Fruit fly (Drosophila melanogaster) whole organism, embryonic: Measurements from ENCODE around the gene CG4025.
A peak's percentile ranks its signal among the peaks of the same experiment; 100 is the strongest.

Experiments used
- Abd-B ChIP-seq: fragments of 200-800 bp; sonication (Bioruptor generic); optimal IDR thresholded peaks from 2 replicates; lab custom pipeline; 2018; ENCODE audit warnings: missing biosample characterization, mild to moderate bottlenecking, missing genetic modification characterization, moderate library complexity
- Atf-2 ChIP-seq: fragments of 200-800 bp; sonication (Bioruptor generic); optimal IDR thresholded peaks from 2 replicates; lab custom pipeline; 2016; ENCODE audit warnings: missing biosample characterization, missing genetic modification characterization
- Atf6 ChIP-seq: fragments of 200-800 bp; sonication (Bioruptor generic); IDR thresholded peaks from 2 replicates; pipeline ENCODE4 v1.3.6; 2022; ENCODE audit warnings: missing biosample characterization, missing genetic modification characterization
- CG10654 ChIP-seq: fragments of 200-800 bp; sonication (Bioruptor generic); optimal IDR thresholded peaks from 2 replicates; lab custom pipeline; 2016; ENCODE audit warnings: missing biosample characterization, missing genetic modification characterization
- CG12071 ChIP-seq: fragments of 200-800 bp; sonication (Bioruptor generic); optimal IDR thresholded peaks from 3 replicates; lab custom pipeline; 2018; ENCODE audit warnings: missing biosample characterization, mild to moderate bottlenecking, missing genetic modification characterization
- CG14050 ChIP-seq: fragments of 200-800 bp; sonication (Bioruptor generic); IDR thresholded peaks from 3 replicates; pipeline ENCODE4 v1.3.6; 2022; ENCODE audit warnings: missing biosample characterization, missing genetic modification characterization
- CG14860 ChIP-seq: fragments of 200-800 bp; sonication (Bioruptor generic); IDR thresholded peaks from 3 replicates; pipeline ENCODE4 v1.3.6; 2022; ENCODE audit warnings: missing biosample characterization, missing genetic modification characterization; ENCODE audit not compliant: partially characterized antibody
- CG1529 ChIP-seq: fragments of 200-800 bp; sonication (Bioruptor generic); optimal IDR thresholded peaks from 3 replicates; lab custom pipeline; 2018; ENCODE audit warnings: missing biosample characterization, missing genetic modification characterization
- CG16813 ChIP-seq: fragments of 200-800 bp; sonication (Bioruptor generic); IDR thresholded peaks from 3 replicates; pipeline ENCODE4 v1.3.6; 2022; ENCODE audit warnings: missing biosample characterization, missing genetic modification characterization; ENCODE audit not compliant: partially characterized antibody
- CG3726 ChIP-seq: fragments of 200-800 bp; sonication (Bioruptor generic); IDR thresholded peaks from 3 replicates; pipeline ENCODE4, ENCODE4 v1.3.6; 2022; ENCODE audit warnings: missing biosample characterization, missing genetic modification characterization
- CG43689 ChIP-seq: fragments of 200-800 bp; sonication (Bioruptor generic); IDR thresholded peaks from 2 replicates; pipeline ENCODE4 v1.3.6; 2022; ENCODE audit warnings: missing biosample characterization, missing genetic modification characterization
- CG4617 ChIP-seq: fragments of 200-800 bp; sonication (Bioruptor generic); optimal IDR thresholded peaks from 3 replicates; lab custom pipeline; 2016; ENCODE audit warnings: missing biosample characterization, missing genetic modification characterization, borderline replicate concordance
- CG4820 ChIP-seq: fragments of 200-800 bp; sonication (Bioruptor generic); optimal IDR thresholded peaks from 3 replicates; lab custom pipeline; 2016; ENCODE audit warnings: missing biosample characterization, missing genetic modification characterization
- CG6765 ChIP-seq: fragments of 200-800 bp; sonication (Bioruptor generic); optimal IDR thresholded peaks from 3 replicates; lab custom pipeline; 2017; ENCODE audit warnings: missing biosample characterization, mild to moderate bottlenecking, missing genetic modification characterization
- CG6813 ChIP-seq: fragments of 200-800 bp; sonication (Bioruptor generic); optimal IDR thresholded peaks from 2 replicates; lab custom pipeline; 2017; ENCODE audit warnings: missing biosample characterization, missing genetic modification characterization, mild to moderate bottlenecking, moderate library complexity, missing genetic modification reagents
- CG7357 ChIP-seq: fragments of 200-800 bp; sonication (Bioruptor generic); IDR thresholded peaks from 3 replicates; pipeline ENCODE4 v1.3.6; 2022; ENCODE audit warnings: missing biosample characterization, missing genetic modification characterization
- CG7786 ChIP-seq: fragments of 200-800 bp; sonication (Bioruptor generic); optimal IDR thresholded peaks from 2 replicates; lab custom pipeline; 2016; ENCODE audit warnings: missing biosample characterization, missing genetic modification characterization
- CG7928 ChIP-seq: fragments of 200-800 bp; sonication (Bioruptor generic); optimal IDR thresholded peaks from 2 replicates; lab custom pipeline; 2017; ENCODE audit warnings: missing biosample characterization, mild to moderate bottlenecking, missing genetic modification characterization
- CG9437 ChIP-seq: fragments of 200-800 bp; sonication (Bioruptor generic); optimal IDR thresholded peaks from 2 replicates; lab custom pipeline; 2018; ENCODE audit warnings: missing biosample characterization, mild to moderate bottlenecking, missing genetic modification characterization
- Drgx ChIP-seq: fragments of 200-800 bp; sonication (Bioruptor generic); IDR thresholded peaks from 2 replicates; pipeline ENCODE4 v1.3.6; 2022; ENCODE audit warnings: missing biosample characterization, missing genetic modification characterization
- Elba2 ChIP-seq: fragments of 200-800 bp; sonication (Bioruptor generic); optimal IDR thresholded peaks from 3 replicates; lab custom pipeline; 2016; ENCODE audit warnings: missing biosample characterization, missing genetic modification characterization
- Ets97D ChIP-seq: fragments of 200-800 bp; sonication (Bioruptor generic); optimal IDR thresholded peaks from 3 replicates; lab custom pipeline; 2016; ENCODE audit warnings: missing biosample characterization, missing genetic modification characterization
- HmgZ ChIP-seq: fragments of 200-800 bp; sonication (Bioruptor generic); optimal IDR thresholded peaks from 2 replicates; lab custom pipeline; 2018; ENCODE audit warnings: missing biosample characterization, mild to moderate bottlenecking, missing genetic modification characterization
- Hr3 ChIP-seq: fragments of 200-800 bp; sonication (Bioruptor generic); optimal IDR thresholded peaks from 3 replicates; lab custom pipeline; 2016; ENCODE audit warnings: missing biosample characterization, missing genetic modification characterization
- Hsf ChIP-seq: fragments of 200-800 bp; sonication (Bioruptor generic); optimal IDR thresholded peaks from 3 replicates; lab custom pipeline; 2016; ENCODE audit warnings: missing biosample characterization, missing genetic modification characterization
- Mad ChIP-seq: fragments of 200-800 bp; sonication (Bioruptor generic); optimal IDR thresholded peaks from 2 replicates; lab custom pipeline; 2016; ENCODE audit warnings: missing biosample characterization, missing genetic modification characterization
- Max ChIP-seq: fragments of 200-800 bp; sonication (Bioruptor generic); optimal IDR thresholded peaks from 2 replicates; lab custom pipeline; 2016; ENCODE audit warnings: missing biosample characterization, mild to moderate bottlenecking, missing genetic modification characterization
- Neu2 ChIP-seq: fragments of 200-800 bp; sonication (Bioruptor generic); optimal IDR thresholded peaks from 3 replicates; lab custom pipeline; 2016; ENCODE audit warnings: missing biosample characterization, missing genetic modification characterization, borderline replicate concordance
- Oaz ChIP-seq: fragments of 200-800 bp; sonication (Bioruptor generic); IDR thresholded peaks from 2 replicates; pipeline ENCODE4 v1.3.6; 2022; ENCODE audit warnings: missing biosample characterization, missing genetic modification characterization
- Pdp1 ChIP-seq, 2 experiments: fragments of 200-800 bp; sonication (Bioruptor generic); optimal IDR thresholded peaks; 3 replicates each; lab custom pipeline; 2016; ENCODE audit warnings: missing biosample characterization in 2 of 2, missing genetic modification characterization in 2 of 2, mild to moderate bottlenecking in 1 of 2, moderate library complexity in 1 of 2
- YL-1 ChIP-seq: fragments of 200-800 bp; sonication (Bioruptor generic); optimal IDR thresholded peaks from 3 replicates; lab custom pipeline; 2017; ENCODE audit warnings: missing biosample characterization, mild to moderate bottlenecking, missing genetic modification characterization
- bcd ChIP-seq: fragments of 200-800 bp; sonication (Bioruptor generic); optimal IDR thresholded peaks from 2 replicates; lab custom pipeline; 2017; ENCODE audit warnings: missing biosample characterization, mild to moderate bottlenecking, missing genetic modification characterization
- br ChIP-seq: fragments of >200 bp; optimal IDR thresholded peaks from 2 replicates; lab custom pipeline; 2017
- corto ChIP-seq: fragments of 200-800 bp; sonication (Bioruptor generic); optimal IDR thresholded peaks from 2 replicates; lab custom pipeline; 2016; ENCODE audit warnings: missing biosample characterization, mild to moderate bottlenecking, missing genetic modification characterization, moderate library complexity
- dpn ChIP-seq, 2 experiments: fragments of 200-800 bp; sonication (Bioruptor generic); optimal IDR thresholded peaks; 3 replicates each; lab custom pipeline; 2016; ENCODE audit warnings: missing biosample characterization in 2 of 2, missing genetic modification characterization in 2 of 2
- fd102C ChIP-seq: fragments of 200-800 bp; sonication (Bioruptor generic); optimal IDR thresholded peaks from 2 replicates; lab custom pipeline; 2018; ENCODE audit warnings: missing biosample characterization, mild to moderate bottlenecking, missing genetic modification characterization, moderate library complexity
- fd3F ChIP-seq: fragments of 200-800 bp; sonication (Bioruptor generic); optimal IDR thresholded peaks from 2 replicates; lab custom pipeline; 2018; ENCODE audit warnings: missing biosample characterization, mild to moderate bottlenecking, missing genetic modification characterization, moderate library complexity
- gt ChIP-seq: fragments of 200-800 bp; sonication (Bioruptor generic); IDR thresholded peaks from 2 replicates; pipeline ENCODE4 v1.3.6; 2022; ENCODE audit warnings: missing biosample characterization, missing genetic modification characterization
- hb ChIP-seq: fragments of 200-800 bp; sonication (Bioruptor generic); IDR thresholded peaks from 3 replicates; pipeline ENCODE4 v1.3.6; 2022; ENCODE audit warnings: missing biosample characterization, missing genetic modification characterization; ENCODE audit not compliant: partially characterized antibody
- hth ChIP-seq: fragments of >200 bp; optimal IDR thresholded peaks from 2 replicates; lab custom pipeline; 2017; ENCODE audit warnings: inconsistent platforms
- lab ChIP-seq: fragments of 200-800 bp; sonication (Bioruptor generic); optimal IDR thresholded peaks from 3 replicates; lab custom pipeline; 2017; ENCODE audit warnings: missing biosample characterization, missing genetic modification characterization, mild to moderate bottlenecking, moderate library complexity, missing genetic modification reagents
- pho ChIP-seq: fragments of 200-800 bp; sonication (Bioruptor generic); optimal IDR thresholded peaks from 2 replicates; lab custom pipeline; 2016; ENCODE audit warnings: missing biosample characterization, missing genetic modification characterization
- rib ChIP-seq: fragments of 200-800 bp; sonication (Bioruptor generic); IDR thresholded peaks from 2 replicates; pipeline ENCODE4 v1.3.6; 2022; ENCODE audit warnings: missing biosample characterization, missing genetic modification characterization
- ro ChIP-seq: fragments of 200-800 bp; sonication (Bioruptor generic); IDR thresholded peaks from 2 replicates; pipeline ENCODE4 v1.3.6; 2022; ENCODE audit warnings: missing biosample characterization, missing genetic modification characterization
- tap ChIP-seq: fragments of 200-800 bp; optimal IDR thresholded peaks from 3 replicates; lab custom pipeline; 2019; ENCODE audit warnings: missing biosample characterization, mild to moderate bottlenecking, missing genetic modification characterization, moderate library complexity
- toy ChIP-seq: fragments of 200-800 bp; sonication (Bioruptor generic); IDR thresholded peaks from 2 replicates; pipeline ENCODE4 v1.3.6; 2022; ENCODE audit warnings: missing biosample characterization, missing genetic modification characterization
- trh ChIP-seq: fragments of 200-800 bp; sonication (Bioruptor generic); optimal IDR thresholded peaks from 2 replicates; lab custom pipeline; 2016; ENCODE audit warnings: missing biosample characterization, missing genetic modification characterization
- twi ChIP-seq: fragments of 200-800 bp; optimal IDR thresholded peaks from 2 replicates; lab custom pipeline; 2019; ENCODE audit warnings: missing biosample characterization, mild to moderate bottlenecking, missing genetic modification characterization, moderate library complexity
- yki ChIP-seq: fragments of >200 bp; optimal IDR thresholded peaks from 3 replicates; lab custom pipeline; 2018

CG4025 gene

DNA sequence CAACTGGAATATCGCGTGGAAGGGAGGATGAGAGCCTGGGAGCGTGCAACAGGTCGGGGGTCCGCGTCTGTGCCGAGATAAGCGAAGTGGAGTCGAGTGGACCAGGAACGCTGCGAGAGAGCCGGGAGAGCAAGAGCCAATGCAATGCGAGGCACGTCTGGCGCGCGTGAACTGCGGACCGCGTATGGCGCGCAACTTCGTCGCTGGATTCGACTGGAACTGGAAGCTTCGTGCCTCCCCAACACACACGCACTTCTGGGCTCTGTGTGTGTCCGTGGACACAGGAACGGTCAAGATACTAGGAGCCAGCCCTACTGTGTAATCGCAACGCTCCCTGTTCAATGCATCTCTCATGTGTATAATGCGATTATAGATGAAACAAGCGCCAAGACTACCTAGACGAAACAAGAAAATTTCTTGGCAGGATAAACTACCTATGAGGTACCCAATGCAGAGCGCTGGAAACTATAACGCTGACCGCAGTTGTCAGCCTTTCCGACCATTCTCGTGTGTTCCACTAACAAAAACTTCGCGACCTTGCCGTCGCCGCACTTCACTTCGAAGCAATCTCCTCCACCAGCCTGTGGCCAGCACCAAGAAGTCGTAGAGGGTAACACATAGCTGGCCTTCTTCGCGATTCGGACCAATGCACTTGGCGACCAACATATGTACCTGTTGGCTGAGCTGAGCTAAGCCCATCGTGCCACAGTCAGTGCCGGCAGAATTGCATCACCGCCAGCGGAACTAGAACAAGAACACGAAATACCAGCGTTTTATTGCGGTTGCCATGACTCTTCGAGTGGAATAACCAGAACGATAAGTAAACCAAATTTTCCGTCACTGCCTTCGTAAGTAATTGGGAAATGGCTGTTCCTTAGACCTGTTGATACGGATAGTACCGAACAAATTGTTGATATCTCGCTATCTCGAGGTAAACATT is 4.6 kb upstream of the CG4025 start, which contains the start of gene Rtca (continued):
- TF ChIP-seq HmgZ (tag; lab: Kevin White, UChicago), result peak; percentile 71
- no peak for TF ChIP-seq CG16813 (GFP tag; lab: Robert Waterston, UW)
- TF ChIP-seq Elba2 (GFP tag; lab: Kevin White, UChicago), result no peak
- TF ChIP-seq bcd (GFP tag; lab: Kevin White, UChicago), result peak; percentile 72
- TF ChIP-seq CG14050 (GFP tag; lab: Robert Waterston, UW), result peak; percentile 53; the same call in 2 of the 3 replicates
- TF ChIP-seq Mad (GFP tag; lab: Kevin White, UChicago), result peak; percentile 35
- peak; percentile 59 for TF ChIP-seq CG12071
- no peak for TF ChIP-seq Ets97D (GFP tag; lab: Kevin White, UChicago)
- TF ChIP-seq Atf-2 (GFP tag; lab: Kevin White, UChicago), result peak; percentile 48
- peak; percentile 67 for TF ChIP-seq CG6813 (GFP tag; lab: Kevin White, UChicago)
- TF ChIP-seq twi (tag; lab: Kevin White, UChicago), result no peak
- TF ChIP-seq CG4820 (GFP tag; lab: Kevin White, UChicago), result peak; percentile 42
- peak; percentile 15 for TF ChIP-seq CG7928 (GFP tag; lab: Kevin White, UChicago)
- TF ChIP-seq tap (tag; lab: Kevin White, UChicago), result peak; percentile 64
- no peak for TF ChIP-seq fd102C (GFP tag; lab: Kevin White, UChicago)
- peak; percentile 49 to 70 for TF ChIP-seq Pdp1 (GFP tag; optimal IDR thresholded peaks at IDR 0.05; lab: Kevin White, UChicago)
- TF ChIP-seq dpn (GFP tag; optimal IDR thresholded peaks at IDR 0.05; lab: Kevin White, UChicago), result peak; percentile 66 to 74
- peak; percentile 58 for TF ChIP-seq Max (GFP tag; lab: Kevin White, UChicago)
- no peak for TF ChIP-seq toy
- TF ChIP-seq corto, result no peak
- TF ChIP-seq Abd-B (GFP tag; lab: Kevin White, UChicago), result peak; percentile 37
- TF ChIP-seq hb, result no peak
- TF ChIP-seq Atf6 (GFP tag; lab: Robert Waterston, UW), result peak; percentile 68
- no peak for TF ChIP-seq CG14860
- peak; percentile 43; the same call in 1 of the 2 replicates for TF ChIP-seq rib (GFP tag; lab: Robert Waterston, UW)
- no peak for TF ChIP-seq yki (lab: Kevin White, UChicago)
- peak; percentile 89 for TF ChIP-seq Drgx
- TF ChIP-seq CG9437 (GFP tag; lab: Kevin White, UChicago), result peak; percentile 21
- peak; percentile 50 for TF ChIP-seq fd3F
- no peak for TF ChIP-seq gt (GFP tag; lab: Robert Waterston, UW)
- peak; percentile 71 for TF ChIP-seq Hsf (GFP tag; lab: Kevin White, UChicago)
- peak; percentile 56 for TF ChIP-seq CG10654
- TF ChIP-seq CG3726 (GFP tag; lab: Robert Waterston, UW), result 0 out of 3 replicates have a peak, but pooled peaks have one; percentile 62
- no peak for TF ChIP-seq hth
- peak; percentile 8 for TF ChIP-seq CG1529 (GFP tag; lab: Kevin White, UChicago)
- peak; percentile 69 for TF ChIP-seq pho (GFP tag; lab: Kevin White, UChicago)
- TF ChIP-seq ro (GFP tag; lab: Robert Waterston, UW), result 0 out of 2 replicates have a peak, but pooled peaks have one; percentile 11
- no peak for TF ChIP-seq Neu2 (GFP tag; lab: Kevin White, UChicago)
- TF ChIP-seq trh (GFP tag; lab: Kevin White, UChicago), result peak; percentile 6
- peak; percentile 58 for TF ChIP-seq CG6765 (GFP tag; lab: Kevin White, UChicago)
- TF ChIP-seq lab (GFP tag; lab: Kevin White, UChicago), result peak; percentile 89
- TF ChIP-seq Hr3 (GFP tag; lab: Kevin White, UChicago), result peak; percentile 60
- peak; percentile 74 for TF ChIP-seq CG7786 (GFP tag; lab: Kevin White, UChicago)
- peak; percentile 14 for TF ChIP-seq CG4617
- no peak for TF ChIP-seq br (lab: Kevin White, UChicago)
- TF ChIP-seq CG43689 (GFP tag; lab: Robert Waterston, UW), result peak; percentile 51; the same call in 1 of the 2 replicates
- no peak for TF ChIP-seq CG7357 (GFP tag; lab: Robert Waterston, UW)
- TF ChIP-seq YL-1, result peak; percentile 20
- TF ChIP-seq Oaz (GFP tag; lab: Robert Waterston, UW), result no peak
